Worm (Caenorhabditis elegans) whole organism, L1 larva: ENCODE data around the gene C16C10.13.

Source experiments
- C04F5.9 ChIP-seq: sonication (generic microtip); optimal IDR thresholded peaks from 2 replicates; lab custom pipeline; 2016; ENCODE audit warnings: missing genetic modification characterization, missing compliant biosample characterization
- aha-1 ChIP-seq: fragments of 150-350 bp; optimal IDR thresholded peaks from 2 replicates; lab custom pipeline; 2014; ENCODE audit warnings: missing biosample characterization, missing genetic modification characterization
- ama-1 ChIP-seq: fragments of 150-350 bp; optimal IDR thresholded peaks from 2 replicates; lab custom pipeline; 2014
- blmp-1 ChIP-seq: fragments of 150-350 bp; optimal IDR thresholded peaks from 2 replicates; lab custom pipeline; 2014; ENCODE audit warnings: missing biosample characterization, missing genetic modification characterization
- ceh-63 ChIP-seq: fragments of 200-800 bp; sonication (Bioruptor generic); optimal IDR thresholded peaks from 2 replicates; lab custom pipeline; 2018; ENCODE audit warnings: mild to moderate bottlenecking, missing genetic modification characterization, missing compliant biosample characterization
- ceh-8 ChIP-seq: fragments of 200-800 bp; sonication (Bioruptor generic); optimal IDR thresholded peaks from 2 replicates; lab custom pipeline; 2018; ENCODE audit warnings: mild to moderate bottlenecking, missing genetic modification characterization, moderate library complexity, missing compliant biosample characterization
- ceh-82 ChIP-seq, 3 experiments: fragments of 150-350 bp in 1 of 3; sonication (generic microtip) in 2 of 3; optimal IDR thresholded peaks; 2 replicates each; lab custom pipeline; 2014 to 2017; ENCODE audit warnings: missing biosample characterization in 3 of 3, missing genetic modification characterization in 3 of 3
- ceh-88 ChIP-seq: fragments of 200-800 bp; sonication (Bioruptor generic); IDR thresholded peaks from 2 replicates; pipeline ENCODE4 v1.3.6; 2022; ENCODE audit warnings: missing genetic modification characterization, missing compliant biosample characterization
- ceh-90 ChIP-seq: sonication (generic microtip); optimal IDR thresholded peaks from 2 replicates; lab custom pipeline; 2016; ENCODE audit warnings: missing genetic modification characterization, missing compliant biosample characterization
- ces-1 ChIP-seq: fragments of 150-350 bp; optimal IDR thresholded peaks from 2 replicates; lab custom pipeline; 2014; ENCODE audit warnings: missing biosample characterization, missing genetic modification reagents, missing genetic modification characterization
- dpl-1 ChIP-seq, 3 experiments: fragments of 150-350 bp in 2 of 3; sonication (generic microtip) in 1 of 3; optimal IDR thresholded peaks; 2 replicates each; lab custom pipeline; 2014 to 2017; ENCODE audit warnings: missing biosample characterization in 3 of 3, missing genetic modification characterization in 3 of 3, missing genetic modification reagents in 3 of 3
- efl-1 ChIP-seq, 4 experiments: fragments of 150-350 bp; optimal IDR thresholded peaks in 3 of 4; peaks in 1 of 4; 1 replicate in 1 of 4; 2 replicates in 3 of 4; lab custom pipeline; 2014; ENCODE audit warnings: missing biosample characterization in 2 of 4, missing genetic modification characterization in 2 of 4, missing genetic modification reagents in 2 of 4
- efl-3 ChIP-seq: fragments of 200-800 bp; sonication (Bioruptor generic); optimal IDR thresholded peaks from 2 replicates; lab custom pipeline; 2018; ENCODE audit warnings: mild to moderate bottlenecking, missing genetic modification characterization, missing compliant biosample characterization
- egl-13 ChIP-seq: sonication (generic microtip); optimal IDR thresholded peaks from 2 replicates; lab custom pipeline; 2016; ENCODE audit warnings: missing genotype, missing genetic modification reagents, missing genetic modification characterization, missing compliant biosample characterization
- elt-2 ChIP-seq: sonication (generic microtip); optimal IDR thresholded peaks from 2 replicates; lab custom pipeline; 2016; ENCODE audit warnings: missing genetic modification characterization, mild to moderate bottlenecking, inconsistent platforms, missing compliant biosample characterization, missing genetic modification reagents
- elt-3 ChIP-seq, 6 experiments: fragments of 150-350 bp in 1 of 6; sonication (generic microtip); optimal IDR thresholded peaks; 2 replicates each; lab custom pipeline; 2017 to 2018; ENCODE audit warnings: missing biosample characterization in 6 of 6, missing genetic modification characterization in 6 of 6, inconsistent platforms in 1 of 6
- fkh-10 ChIP-seq: sonication (generic microtip); optimal IDR thresholded peaks from 2 replicates; lab custom pipeline; 2017; ENCODE audit warnings: missing biosample characterization, missing genetic modification reagents, missing genetic modification characterization
- fos-1 ChIP-seq: fragments of 150-350 bp; optimal IDR thresholded peaks from 2 replicates; lab custom pipeline; 2014; ENCODE audit warnings: missing biosample characterization, missing genetic modification characterization
- hlh-17 ChIP-seq: fragments of 200-800 bp; sonication (Bioruptor generic); optimal IDR thresholded peaks from 2 replicates; lab custom pipeline; 2018; ENCODE audit warnings: missing genetic modification characterization, mild to moderate bottlenecking, missing compliant biosample characterization, moderate library complexity, borderline replicate concordance
- hlh-4 ChIP-seq: sonication (generic microtip); optimal IDR thresholded peaks from 2 replicates; lab custom pipeline; 2016; ENCODE audit warnings: mild to moderate bottlenecking, missing genetic modification characterization, missing compliant biosample characterization
- irx-1 ChIP-seq: sonication (generic microtip); optimal IDR thresholded peaks from 2 replicates; lab custom pipeline; 2016; ENCODE audit warnings: missing genetic modification characterization, missing compliant biosample characterization
- isw-1 ChIP-seq: fragments of 200-800 bp; sonication (Bioruptor generic); IDR thresholded peaks from 2 replicates; pipeline ENCODE4 v1.3.6; 2022; ENCODE audit warnings: missing genetic modification characterization, missing compliant biosample characterization
- jun-1 ChIP-seq: fragments of 150-350 bp; optimal IDR thresholded peaks from 2 replicates; lab custom pipeline; 2014; ENCODE audit warnings: missing biosample characterization, missing genetic modification reagents, missing genetic modification characterization
- lin-14 ChIP-seq: fragments of 200-800 bp; sonication (Bioruptor generic); optimal IDR thresholded peaks from 2 replicates; lab custom pipeline; 2018; ENCODE audit warnings: mild to moderate bottlenecking, missing genetic modification characterization, moderate library complexity, missing compliant biosample characterization
- lin-35 ChIP-seq, 2 experiments: fragments of 150-350 bp; optimal IDR thresholded peaks; 2 replicates each; lab custom pipeline; 2014; ENCODE audit warnings: missing biosample characterization in 2 of 2, missing genetic modification characterization in 2 of 2, missing genetic modification reagents in 2 of 2
- mdl-1 ChIP-seq, 2 experiments: fragments of 150-350 bp; optimal IDR thresholded peaks; 2 replicates each; lab custom pipeline; 2014 to 2017; ENCODE audit warnings: missing biosample characterization in 2 of 2, missing genetic modification characterization in 2 of 2, inconsistent platforms in 1 of 2
- mep-1 ChIP-seq: fragments of 150-350 bp; optimal IDR thresholded peaks from 2 replicates; lab custom pipeline; 2014; ENCODE audit warnings: missing biosample characterization, missing genetic modification characterization
- nhr-20 ChIP-seq: sonication (generic microtip); optimal IDR thresholded peaks from 2 replicates; lab custom pipeline; 2016; ENCODE audit warnings: mild to moderate bottlenecking, missing genetic modification characterization, missing compliant biosample characterization
- nhr-237 ChIP-seq: fragments of 150-350 bp; optimal IDR thresholded peaks from 2 replicates; lab custom pipeline; 2014; ENCODE audit warnings: missing biosample characterization, missing genetic modification characterization
- nhr-71 ChIP-seq: sonication (generic microtip); optimal IDR thresholded peaks from 2 replicates; lab custom pipeline; 2016; ENCODE audit warnings: mild to moderate bottlenecking, missing genetic modification characterization, moderate library complexity, missing compliant biosample characterization
- nhr-77 ChIP-seq: fragments of 150-350 bp; optimal IDR thresholded peaks from 2 replicates; lab custom pipeline; 2014; ENCODE audit warnings: missing biosample characterization, missing genetic modification characterization
- nhr-85 ChIP-seq: sonication (generic microtip); peaks from one replicate; lab custom pipeline; 2016; ENCODE audit warnings: missing genetic modification characterization, inconsistent platforms, missing compliant biosample characterization
- pag-3 ChIP-seq: sonication (generic microtip); optimal IDR thresholded peaks from 2 replicates; lab custom pipeline; 2017; ENCODE audit warnings: missing genetic modification characterization, mild to moderate bottlenecking, missing compliant biosample characterization, antibody characterized with exemption, borderline replicate concordance; ENCODE audit not compliant: insufficient read depth
- snpc-4 ChIP-seq: fragments of 150-350 bp; optimal IDR thresholded peaks from 2 replicates; lab custom pipeline; 2014; ENCODE audit warnings: missing biosample characterization, missing genetic modification characterization
- sox-4 ChIP-seq: sonication (generic microtip); optimal IDR thresholded peaks from 2 replicates; lab custom pipeline; 2016; ENCODE audit warnings: missing genetic modification characterization, missing compliant biosample characterization
- swsn-7 ChIP-seq: sonication (generic microtip); optimal IDR thresholded peaks from 2 replicates; lab custom pipeline; 2016; ENCODE audit warnings: missing genetic modification characterization, missing compliant biosample characterization
- tbx-2 ChIP-seq: sonication (generic microtip); optimal IDR thresholded peaks from 2 replicates; lab custom pipeline; 2016; ENCODE audit warnings: missing genetic modification characterization, missing compliant biosample characterization
- unc-86 ChIP-seq: sonication (generic microtip); optimal IDR thresholded peaks from 2 replicates; lab custom pipeline; 2016; ENCODE audit warnings: missing genetic modification characterization, missing compliant biosample characterization
- xbp-1 ChIP-seq: sonication (generic microtip); optimal IDR thresholded peaks from 2 replicates; lab custom pipeline; 2016; ENCODE audit warnings: missing genetic modification characterization, missing compliant biosample characterization
- ztf-4 ChIP-seq: fragments of 150-350 bp; optimal IDR thresholded peaks from 2 replicates; lab custom pipeline; 2014; ENCODE audit warnings: missing biosample characterization, missing genetic modification characterization

C16C10.13 gene

DNA sequence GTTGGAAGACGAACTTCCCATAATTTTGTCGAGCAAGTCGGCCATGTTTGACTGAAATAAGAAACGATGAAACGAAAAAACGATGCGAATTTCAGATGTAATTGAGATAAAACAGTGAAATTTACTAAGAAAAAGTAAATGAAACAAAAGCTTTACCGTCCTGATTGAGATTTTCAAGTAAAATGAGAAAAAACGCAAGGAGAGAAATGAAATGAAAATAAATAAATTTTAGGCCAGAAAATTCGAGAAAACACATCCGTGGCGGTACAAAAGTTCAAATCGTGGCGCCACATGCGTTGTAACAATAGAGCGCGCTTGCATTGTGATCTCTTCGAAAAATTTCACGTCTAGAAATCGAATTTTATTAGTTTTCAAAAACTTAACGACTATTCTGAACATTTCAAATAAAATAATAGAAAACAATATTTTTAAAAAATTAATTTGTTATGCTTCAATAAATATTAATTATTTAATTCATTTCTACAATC is at the start of gene C16C10.13, which contains the start of gene hrde-1:
C16C10.13 (plus strand) TSS at position 332 of the 488 bp plus-strand sequence.
hrde-1 (minus strand) TSS at position 51 of the 488 bp plus-strand sequence.
- TF ChIP-seq nhr-77 (tag; lab: Kevin White, UChicago) (no peak), efl-1 (optimal IDR thresholded peaks at IDR 0.05; lab: Kevin White, UChicago) (peak in 1 of 2 experiments; percentile 58), efl-1 (GFP tag; optimal IDR thresholded peaks at IDR 0.05 in 1 of 2; lab: Kevin White, UChicago) (no peak)

DNA sequence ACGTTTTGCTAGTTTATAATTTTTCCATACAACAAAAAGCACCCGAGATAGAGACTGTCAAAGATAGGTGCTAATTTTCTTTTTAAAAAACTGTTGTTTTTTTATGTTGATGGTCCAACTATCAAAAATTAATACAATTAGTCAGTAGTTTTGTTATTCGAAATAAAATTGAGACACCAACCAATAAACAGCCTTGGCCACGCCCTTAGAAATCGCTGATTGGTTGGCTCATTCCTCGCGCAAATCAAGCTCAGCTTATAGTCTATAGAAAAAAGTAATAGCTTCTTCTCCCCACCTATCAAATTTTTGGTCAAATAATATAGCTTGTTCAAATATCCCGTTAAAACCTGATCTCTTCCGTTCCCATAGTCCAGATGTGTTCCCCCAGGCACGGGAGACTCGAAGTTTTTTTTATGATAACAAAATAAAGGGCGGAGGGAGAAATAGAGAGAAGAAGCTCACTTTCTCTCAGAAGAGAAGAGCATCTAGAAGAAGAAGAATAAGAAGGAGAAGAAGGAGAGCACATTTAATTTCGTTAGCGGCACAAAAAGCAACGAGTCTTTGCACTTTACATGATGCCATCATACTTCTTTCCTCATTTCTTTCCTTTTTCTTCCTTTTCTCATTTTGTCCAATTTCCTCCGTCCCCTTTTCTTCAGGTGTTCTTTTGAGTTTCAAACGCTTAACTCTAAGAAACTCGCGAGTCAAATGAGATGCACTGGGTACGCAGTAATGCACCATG is 44.3 kb upstream of the C16C10.13 start:
- peak; percentile 72 for TF ChIP-seq fkh-10 (GFP tag; lab: Kevin White, UChicago)
- peak; percentile 56 for TF ChIP-seq ces-1 (GFP tag; lab: Kevin White, UChicago)
- peak; percentile 60 for TF ChIP-seq lin-14
- TF ChIP-seq nhr-71 (tag; lab: Kevin White, UChicago), result no peak
- no peak for TF ChIP-seq elt-3 (tag; optimal IDR thresholded peaks at IDR 0.05; lab: Kevin White, UChicago)
- TF ChIP-seq, all 84 proteins: peak for 3

DNA sequence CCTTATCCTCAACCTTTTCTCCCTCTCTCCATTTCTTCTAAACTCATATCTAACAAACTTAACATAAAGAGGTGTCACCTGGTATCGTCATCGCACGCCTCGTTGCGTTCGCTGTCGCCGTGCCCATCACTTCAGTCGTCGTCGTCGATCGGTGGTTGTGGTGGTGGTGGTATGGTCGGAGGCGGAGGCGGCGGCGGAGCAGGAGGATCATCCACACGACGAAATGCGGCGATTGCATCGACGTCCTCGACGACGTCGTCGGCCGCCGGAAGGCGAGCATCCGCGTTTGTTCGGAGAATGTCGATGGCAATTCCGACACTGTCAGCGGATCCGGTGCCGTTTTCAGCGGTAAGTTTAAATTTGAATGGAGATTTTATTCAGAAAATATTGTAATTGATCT is 42.2 kb upstream of the C16C10.13 start:
- TF ChIP-seq unc-86 (no peak), swsn-7 (no peak), irx-1 (tag; lab: Kevin White, UChicago) (no peak), pag-3 (tag; lab: Kevin White, UChicago) (no peak), snpc-4 (tag; lab: Kevin White, UChicago) (no peak), mep-1 (tag; lab: Kevin White, UChicago) (no peak), C04F5.9 (tag; lab: Kevin White, UChicago) (no peak), ceh-90 (tag; lab: Kevin White, UChicago) (no peak), nhr-71 (tag; lab: Kevin White, UChicago) (no peak), tbx-2 (tag; lab: Kevin White, UChicago) (no peak), hlh-4 (tag; lab: Kevin White, UChicago) (no peak)

DNA sequence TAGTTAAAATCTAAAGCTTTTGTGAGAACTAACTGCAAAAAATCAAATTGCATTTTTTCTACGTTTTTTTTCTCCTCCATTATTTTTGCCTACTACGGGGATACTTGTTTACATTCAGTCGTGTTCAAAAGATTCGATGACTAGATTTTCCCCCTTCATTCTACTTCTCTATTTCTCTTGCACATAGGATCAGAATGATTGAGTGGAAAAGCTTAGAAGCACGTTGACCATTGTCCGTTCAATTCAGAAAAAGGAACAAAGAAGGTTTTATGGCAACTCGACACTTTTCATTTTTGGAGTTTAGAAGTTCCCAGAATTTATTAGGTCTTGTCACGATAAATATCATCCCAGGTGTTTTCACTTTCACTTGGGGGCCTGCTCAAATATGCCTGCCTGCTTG is 39.1 kb upstream of the C16C10.13 start:
- TF ChIP-seq ztf-4 (tag; lab: Kevin White, UChicago) (no peak), dpl-1 (GFP tag; optimal IDR thresholded peaks at IDR 0.05; lab: Kevin White, UChicago) (no peak), fos-1 (tag; lab: Kevin White, UChicago) (no peak), snpc-4 (tag; lab: Kevin White, UChicago) (no peak), nhr-85 (tag; lab: Kevin White, UChicago) (no peak), elt-3 (tag; optimal IDR thresholded peaks at IDR 0.05; lab: Kevin White, UChicago) (no peak), efl-3 (GFP tag; lab: Kevin White, UChicago) (no peak), lin-35 (GFP tag; optimal IDR thresholded peaks at IDR 0.05; lab: Kevin White, UChicago) (no peak), swsn-7 (no peak), nhr-237 (tag; lab: Kevin White, UChicago) (no peak), C04F5.9 (tag; lab: Kevin White, UChicago) (no peak)
- TF ChIP-seq, all 84 proteins: peak for 0

DNA sequence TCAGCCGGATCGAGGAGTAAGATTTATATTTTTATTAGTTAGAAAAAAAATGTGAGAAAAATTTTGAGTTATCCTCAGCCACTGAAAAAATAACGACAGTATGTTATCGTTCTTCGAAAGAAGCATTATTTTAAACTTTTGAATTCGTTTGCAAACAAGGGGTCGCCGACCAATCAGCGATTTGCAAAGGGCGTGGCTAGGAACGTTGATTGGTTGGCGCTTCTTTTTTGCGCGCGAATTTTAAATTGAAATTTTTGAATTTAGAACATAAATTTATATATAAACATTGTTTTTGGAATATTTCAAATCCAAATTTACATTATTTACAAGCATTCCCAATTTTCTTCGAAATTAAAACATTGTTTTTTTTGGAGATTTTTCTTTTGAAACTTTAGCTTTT is 33.1 kb upstream of the C16C10.13 start:
- TF ChIP-seq efl-1 (optimal IDR thresholded peaks at IDR 0.05; lab: Kevin White, UChicago) (no peak), efl-1 (GFP tag; optimal IDR thresholded peaks at IDR 0.05 in 1 of 2; lab: Kevin White, UChicago) (peak in 1 of 2 experiments; percentile 15), egl-13 (tag; lab: Kevin White, UChicago) (no peak)

DNA sequence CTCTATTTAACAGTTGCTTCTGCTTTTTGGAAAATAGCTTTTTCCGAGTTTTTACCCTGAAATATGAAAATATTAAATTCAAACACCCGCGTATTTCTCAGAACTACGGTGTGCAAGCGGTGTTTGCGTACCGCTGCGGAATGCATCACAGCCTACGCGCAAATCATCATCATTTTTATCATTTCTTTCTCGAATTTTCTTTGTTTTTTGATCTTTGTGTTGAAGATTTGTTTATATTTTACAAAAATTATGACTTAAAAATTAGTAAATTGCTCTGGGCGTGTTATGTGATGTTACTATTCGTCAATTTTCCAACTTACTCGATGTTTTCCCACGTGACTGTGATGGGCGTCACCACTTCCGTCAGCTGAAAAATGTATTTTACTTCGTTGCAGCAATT is 25.3 kb upstream of the C16C10.13 start:
- TF ChIP-seq ceh-8 (GFP tag; lab: Kevin White, UChicago), result no peak
- TF ChIP-seq aha-1 (tag; lab: Kevin White, UChicago), result no peak
- peak; percentile 29 for TF ChIP-seq sox-4 (tag; lab: Kevin White, UChicago)
- peak; percentile 28 for TF ChIP-seq elt-2
- peak; percentile 24 for TF ChIP-seq ama-1
- TF ChIP-seq blmp-1 (tag; lab: Kevin White, UChicago), result peak; percentile 45
- TF ChIP-seq hlh-17, result no peak
- no peak for TF ChIP-seq ceh-63 (GFP tag; lab: Kevin White, UChicago)
- TF ChIP-seq xbp-1 (tag; lab: Kevin White, UChicago), result peak; percentile 82
- TF ChIP-seq mdl-1 (tag; optimal IDR thresholded peaks at IDR 0.05; lab: Kevin White, UChicago), result peak in 1 of 2 experiments; percentile 67
- peak; percentile 42; the same call in 1 of the 2 replicates for TF ChIP-seq ceh-88
- peak; percentile 50 for TF ChIP-seq unc-86
- peak; percentile 17 for TF ChIP-seq jun-1
- TF ChIP-seq nhr-20 (tag; lab: Kevin White, UChicago), result peak; percentile 87
- TF ChIP-seq nhr-71 (tag; lab: Kevin White, UChicago), result peak; percentile 85
- peak; percentile 74 for TF ChIP-seq isw-1
- peak; percentile 33 to 79 (median 37) for TF ChIP-seq ceh-82 (tag; optimal IDR thresholded peaks at IDR 0.05; lab: Kevin White, UChicago)
